Fruit fly (Drosophila melanogaster): ENCODE measurements around the gene amn.

Gene amn

dm6 chrX:19846701-19847383, 43.0 kb downstream of the amn start:
- peak; percentile 93 for TF ChIP-seq CG17801 (GFP tag; optimal IDR thresholded peaks at IDR 0.05; ENCODE audit: partially characterized antibody)

- peak; percentile 8 for TF ChIP-seq CG17801 (GFP tag; optimal IDR thresholded peaks at IDR 0.05; ENCODE audit: partially characterized antibody)
These were observed 44.2 kb downstream of the amn start for dm6 chrX:19845557-19846072.

- no peak for TF ChIP-seq CG17801 (GFP tag; optimal IDR thresholded peaks at IDR 0.05; ENCODE audit: partially characterized antibody)
These were observed 45.7 kb downstream of the amn start for dm6 chrX:19844010-19844766.

- TF ChIP-seq CG17801 (GFP tag; optimal IDR thresholded peaks at IDR 0.05; ENCODE audit: partially characterized antibody): no peak
These were observed 47.2 kb downstream of the amn start for dm6 chrX:19842397-19843261.

dm6 chrX:19840341-19840740, 49.5 kb downstream of the amn start:
- TF ChIP-seq CG17801 (GFP tag; optimal IDR thresholded peaks at IDR 0.05; ENCODE audit: partially characterized antibody): no peak

dm6 chrX:19839067-19839466, 50.8 kb downstream of the amn start:
- no peak for TF ChIP-seq CG17801 (GFP tag; optimal IDR thresholded peaks at IDR 0.05; ENCODE audit: partially characterized antibody)

Data from ovary, adult (tissue).